Worm (Caenorhabditis elegans) whole organism, L1 larva: ENCODE results near the gene srsx-32.

ENCODE experiments used
- ama-1 ChIP-seq: fragments of 150-350 bp; optimal IDR thresholded peaks from 2 replicates; lab custom pipeline; 2014
- blmp-1 ChIP-seq: fragments of 150-350 bp; optimal IDR thresholded peaks from 2 replicates; lab custom pipeline; 2014; ENCODE audit warnings: missing biosample characterization, missing genetic modification characterization
- dpl-1 ChIP-seq, 3 experiments: fragments of 150-350 bp in 2 of 3; sonication (generic microtip) in 1 of 3; optimal IDR thresholded peaks; 2 replicates each; lab custom pipeline; 2014 to 2017; ENCODE audit warnings: missing biosample characterization in 3 of 3, missing genetic modification characterization in 3 of 3, missing genetic modification reagents in 3 of 3
- lin-13 ChIP-seq: fragments of 150-350 bp; optimal IDR thresholded peaks from 2 replicates; lab custom pipeline; 2014; ENCODE audit warnings: missing biosample characterization, missing genetic modification reagents, missing genetic modification characterization
- sox-4 ChIP-seq: sonication (generic microtip); optimal IDR thresholded peaks from 2 replicates; lab custom pipeline; 2016; ENCODE audit warnings: missing genetic modification characterization, missing compliant biosample characterization
- zag-1 ChIP-seq: fragments of 150-350 bp; optimal IDR thresholded peaks from 2 replicates; lab custom pipeline; 2014; ENCODE audit warnings: missing biosample characterization, missing genetic modification characterization

DNA sequence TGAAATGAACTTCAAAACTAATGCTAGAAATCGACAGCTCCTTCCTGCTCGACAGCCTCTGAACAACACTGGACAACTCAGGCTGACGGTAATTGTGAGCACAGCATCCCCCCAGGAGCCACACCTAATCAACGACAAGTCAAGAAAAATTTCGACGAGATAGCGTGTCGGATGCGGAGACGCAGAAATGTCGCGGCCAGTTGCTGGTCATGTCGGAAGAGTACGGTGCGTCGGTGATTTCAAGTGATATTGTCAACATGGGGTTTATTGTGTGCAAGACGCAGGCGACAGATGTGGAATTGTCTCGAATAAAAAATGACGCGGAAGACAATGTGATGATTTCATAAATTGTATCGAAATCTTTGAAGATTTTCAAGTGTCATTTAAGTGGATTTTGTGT lies 19.3 kb downstream of the srsx-32 start, which contains the start of gene twk-11:
- TF ChIP-seq ama-1 (lab: Kevin White, UChicago) (no peak), zag-1 (no peak), blmp-1 (tag; lab: Kevin White, UChicago) (no peak), dpl-1 (GFP tag; optimal IDR thresholded peaks at IDR 0.05; lab: Kevin White, UChicago) (no peak), lin-13 (GFP tag; lab: Kevin White, UChicago) (no peak), sox-4 (no peak)
